Worm (Caenorhabditis elegans) whole organism, young adult: ENCODE results near the gene mes-6.
A peak's percentile ranks its signal among the peaks of the same experiment; 100 is the strongest.

ENCODE experiments used
- B0035.1 ChIP-seq: sonication (generic microtip); optimal IDR thresholded peaks from 2 replicates; lab custom pipeline; 2016; ENCODE audit warnings: missing genetic modification characterization, mild to moderate bottlenecking, missing compliant biosample characterization, missing genotype, missing genetic modification reagents
- F22D6.2 ChIP-seq: sonication (generic microtip); optimal IDR thresholded peaks from 2 replicates; lab custom pipeline; 2016; ENCODE audit warnings: mild to moderate bottlenecking, missing genetic modification characterization, missing compliant biosample characterization
- F23B12.7 ChIP-seq: sonication (generic microtip); optimal IDR thresholded peaks from 2 replicates; lab custom pipeline; 2017; ENCODE audit warnings: missing genetic modification characterization, mild to moderate bottlenecking, missing compliant biosample characterization, antibody characterized with exemption, moderate library complexity; ENCODE audit not compliant: insufficient read depth
- F33H1.4 ChIP-seq: fragments of 200-800 bp; sonication (Bioruptor generic); IDR thresholded peaks from 2 replicates; pipeline ENCODE4 v1.3.6; 2022; ENCODE audit warnings: missing genetic modification reagents, missing genetic modification characterization, missing compliant biosample characterization
- F39B2.1 ChIP-seq: fragments of 200-800 bp; sonication (Bioruptor generic); IDR thresholded peaks from 2 replicates; pipeline ENCODE4 v1.3.6; 2022; ENCODE audit warnings: missing genetic modification reagents, missing genetic modification characterization, missing compliant biosample characterization
- F57C9.4 ChIP-seq: sonication (generic microtip); optimal IDR thresholded peaks from 2 replicates; lab custom pipeline; 2017; ENCODE audit warnings: mild to moderate bottlenecking, missing genetic modification characterization, missing compliant biosample characterization
- Y53F4B.3 ChIP-seq: fragments of 200-800 bp; sonication (Bioruptor generic); IDR thresholded peaks from 2 replicates; pipeline ENCODE4 v1.3.6; 2022; ENCODE audit warnings: missing genetic modification reagents, missing genetic modification characterization, missing compliant biosample characterization
- Y56A3A.18 ChIP-seq: fragments of 200-800 bp; sonication (Bioruptor generic); IDR thresholded peaks from 2 replicates; pipeline ENCODE4 v1.3.6; 2022; ENCODE audit warnings: missing genetic modification reagents, missing genetic modification characterization, missing compliant biosample characterization
- Y79H2A.3 ChIP-seq: fragments of 200-800 bp; sonication (Bioruptor generic); conservative IDR thresholded peaks from 2 replicates; pipeline ENCODE4 v1.3.6; 2022; ENCODE audit warnings: missing genetic modification reagents, missing genetic modification characterization, missing compliant biosample characterization
- ZK185.1 ChIP-seq: sonication (generic microtip); optimal IDR thresholded peaks from 2 replicates; lab custom pipeline; 2016; ENCODE audit warnings: mild to moderate bottlenecking, missing genetic modification characterization, missing compliant biosample characterization; ENCODE audit not compliant: poor library complexity, severe bottlenecking
- akir-1 ChIP-seq: fragments of 200-800 bp; sonication (Bioruptor generic); optimal IDR thresholded peaks from 2 replicates; lab custom pipeline; 2018; ENCODE audit warnings: mild to moderate bottlenecking, missing genetic modification characterization, moderate library complexity, missing compliant biosample characterization
- aptf-2 ChIP-seq: fragments of 200-800 bp; sonication (Bioruptor generic); conservative IDR thresholded peaks from 2 replicates; pipeline ENCODE4 v1.3.6; 2022; ENCODE audit warnings: missing genetic modification reagents, missing genetic modification characterization, missing compliant biosample characterization
- aptf-3 ChIP-seq: fragments of 200-800 bp; sonication (Bioruptor generic); IDR thresholded peaks from 2 replicates; pipeline ENCODE4 v1.3.6; 2022; ENCODE audit warnings: missing genetic modification characterization, missing compliant biosample characterization
- athp-1 ChIP-seq: sonication (generic microtip); optimal IDR thresholded peaks from 2 replicates; lab custom pipeline; 2017; ENCODE audit warnings: mild to moderate bottlenecking, missing genetic modification characterization, missing compliant biosample characterization
- attf-3 ChIP-seq: fragments of 200-800 bp; sonication (Bioruptor generic); conservative IDR thresholded peaks from 2 replicates; pipeline ENCODE4 v1.3.6; 2022; ENCODE audit warnings: missing genetic modification reagents, missing genetic modification characterization, missing compliant biosample characterization
- bed-2 ChIP-seq: fragments of 200-800 bp; sonication (Bioruptor generic); IDR thresholded peaks from 2 replicates; pipeline ENCODE4 v1.3.6; 2022; ENCODE audit warnings: missing genetic modification reagents, missing genetic modification characterization, missing compliant biosample characterization
- ccch-3 ChIP-seq: fragments of 200-800 bp; sonication (Bioruptor generic); optimal IDR thresholded peaks from 2 replicates; lab custom pipeline; 2018; ENCODE audit warnings: mild to moderate bottlenecking, missing genetic modification characterization, missing compliant biosample characterization
- cebp-2 ChIP-seq: fragments of 200-800 bp; sonication (Bioruptor generic); IDR thresholded peaks from 2 replicates; pipeline ENCODE4 v1.3.6; 2022; ENCODE audit warnings: missing genetic modification characterization, missing compliant biosample characterization
- ceh-58 ChIP-seq: fragments of 200-800 bp; sonication (Bioruptor generic); IDR thresholded peaks from 2 replicates; pipeline ENCODE4 v1.3.6; 2022; ENCODE audit warnings: missing genetic modification characterization, missing compliant biosample characterization
- chd-7 ChIP-seq: sonication (generic microtip); optimal IDR thresholded peaks from 2 replicates; lab custom pipeline; 2016; ENCODE audit warnings: mild to moderate bottlenecking, missing genetic modification characterization, moderate library complexity, missing compliant biosample characterization
- dpff-1 ChIP-seq: sonication (generic microtip); optimal IDR thresholded peaks from 2 replicates; lab custom pipeline; 2017; ENCODE audit warnings: mild to moderate bottlenecking, missing genetic modification characterization, missing compliant biosample characterization
- dpl-1 ChIP-seq: fragments of 150-350 bp; optimal IDR thresholded peaks from 2 replicates; lab custom pipeline; 2014; ENCODE audit warnings: missing biosample characterization, missing genetic modification reagents, missing genetic modification characterization
- egl-18 ChIP-seq: fragments of 200-800 bp; sonication (Bioruptor generic); IDR thresholded peaks from 2 replicates; pipeline ENCODE4 v1.3.6; 2022; ENCODE audit warnings: missing genetic modification reagents, missing genetic modification characterization, missing compliant biosample characterization
- egl-44 ChIP-seq: fragments of 200-800 bp; sonication (Bioruptor generic); IDR thresholded peaks from 2 replicates; pipeline ENCODE4 v1.3.6; 2022; ENCODE audit warnings: missing genetic modification reagents, missing genetic modification characterization, missing compliant biosample characterization
- gei-17 ChIP-seq: fragments of 200-800 bp; sonication (Bioruptor generic); optimal IDR thresholded peaks from 2 replicates; lab custom pipeline; 2018; ENCODE audit warnings: mild to moderate bottlenecking, missing genetic modification characterization, missing compliant biosample characterization
- hmg-20 ChIP-seq: fragments of 200-800 bp; sonication (Bioruptor generic); IDR thresholded peaks from 2 replicates; pipeline ENCODE4 v1.3.6; 2022; ENCODE audit warnings: missing genetic modification reagents, missing genetic modification characterization, missing compliant biosample characterization
- hsf-1 ChIP-seq: fragments of 200-800 bp; sonication (Bioruptor generic); IDR thresholded peaks from 2 replicates; pipeline ENCODE4 v1.3.6; 2022; ENCODE audit warnings: missing genetic modification reagents, missing genetic modification characterization, missing compliant biosample characterization
- lin-35 ChIP-seq, 3 experiments: fragments of 150-350 bp in 2 of 3; sonication (generic microtip) in 1 of 3; optimal IDR thresholded peaks; 2 replicates each; lab custom pipeline; 2014 to 2018; ENCODE audit warnings: missing biosample characterization in 3 of 3, missing genetic modification characterization in 3 of 3, missing genetic modification reagents in 3 of 3
- madf-3 ChIP-seq: fragments of 200-800 bp; sonication (Bioruptor generic); IDR thresholded peaks from 2 replicates; pipeline ENCODE4 v1.3.6; 2022; ENCODE audit warnings: missing genetic modification reagents, missing genetic modification characterization, missing compliant biosample characterization
- madf-8 ChIP-seq: fragments of 200-800 bp; sonication (Bioruptor generic); conservative IDR thresholded peaks from 2 replicates; pipeline ENCODE4 v1.3.6; 2022; ENCODE audit warnings: missing genetic modification reagents, missing genetic modification characterization, missing compliant biosample characterization
- mel-28 ChIP-seq: sonication (generic microtip); optimal IDR thresholded peaks from 2 replicates; lab custom pipeline; 2016; ENCODE audit warnings: borderline replicate concordance, mild to moderate bottlenecking, missing genetic modification characterization, missing compliant biosample characterization
- nfya-1 ChIP-seq: sonication (generic microtip); optimal IDR thresholded peaks from 2 replicates; lab custom pipeline; 2017; ENCODE audit warnings: antibody characterized with exemption, missing compliant biosample characterization, missing genetic modification characterization, borderline replicate concordance; ENCODE audit not compliant: insufficient read depth
- nfyb-1 ChIP-seq: fragments of 200-800 bp; sonication (Bioruptor generic); IDR thresholded peaks from 2 replicates; pipeline ENCODE4 v1.3.6; 2022; ENCODE audit warnings: missing genetic modification reagents, missing genetic modification characterization, missing compliant biosample characterization
- nhr-120 ChIP-seq: fragments of 200-800 bp; sonication (Bioruptor generic); IDR thresholded peaks from 2 replicates; pipeline ENCODE4 v1.3.6; 2022; ENCODE audit warnings: missing genetic modification characterization, missing compliant biosample characterization
- nhr-80 ChIP-seq: sonication (generic microtip); optimal IDR thresholded peaks from 2 replicates; lab custom pipeline; 2016; ENCODE audit warnings: missing genetic modification characterization, missing compliant biosample characterization
- pbrm-1 ChIP-seq: fragments of 200-800 bp; sonication (Bioruptor generic); IDR thresholded peaks from 2 replicates; pipeline ENCODE4 v1.3.6; 2022; ENCODE audit warnings: missing genetic modification reagents, missing genetic modification characterization, missing compliant biosample characterization
- rpc-1 ChIP-seq, 2 experiments: fragments of 150-350 bp in 1 of 2; sonication (generic microtip) in 1 of 2; optimal IDR thresholded peaks; 2 replicates each; lab custom pipeline; 2014 to 2018; ENCODE audit warnings: missing biosample characterization in 1 of 2, missing genetic modification characterization in 1 of 2, missing genetic modification reagents in 1 of 2, missing genotype in 1 of 2
- sea-2 ChIP-seq: fragments of 200-800 bp; sonication (Bioruptor generic); IDR thresholded peaks from 2 replicates; pipeline ENCODE4 v1.3.6; 2022; ENCODE audit warnings: missing genetic modification characterization, missing compliant biosample characterization
- snpc-3.4 ChIP-seq: sonication (generic microtip); optimal IDR thresholded peaks from 2 replicates; lab custom pipeline; 2017; ENCODE audit warnings: missing genetic modification characterization, mild to moderate bottlenecking, missing compliant biosample characterization, antibody characterized with exemption, moderate library complexity, missing genotype, missing genetic modification reagents
- unc-130 ChIP-seq: sonication (generic microtip); optimal IDR thresholded peaks from 2 replicates; lab custom pipeline; 2016; ENCODE audit warnings: missing genetic modification reagents, missing genetic modification characterization, missing compliant biosample characterization
- unc-62 ChIP-seq: fragments of 150-350 bp; optimal IDR thresholded peaks from 2 replicates; lab custom pipeline; 2014; ENCODE audit warnings: missing biosample characterization, missing genetic modification reagents, missing genetic modification characterization
- xnd-1 ChIP-seq: sonication (generic microtip); optimal IDR thresholded peaks from 2 replicates; lab custom pipeline; 2016; ENCODE audit warnings: missing genotype, missing genetic modification reagents, missing genetic modification characterization, missing compliant biosample characterization
- ztf-18 ChIP-seq: sonication (generic microtip); optimal IDR thresholded peaks from 2 replicates; lab custom pipeline; 2016; ENCODE audit warnings: missing genotype, mild to moderate bottlenecking, missing genetic modification characterization, missing compliant biosample characterization
- ztf-22 ChIP-seq: fragments of 200-800 bp; sonication (Bioruptor generic); optimal IDR thresholded peaks from 2 replicates; lab custom pipeline; 2018; ENCODE audit warnings: mild to moderate bottlenecking, missing genetic modification characterization, moderate library complexity, missing compliant biosample characterization
- ztf-25 ChIP-seq: fragments of 200-800 bp; sonication (Bioruptor generic); IDR thresholded peaks from 2 replicates; pipeline ENCODE4 v1.3.6; 2022; ENCODE audit warnings: missing genetic modification reagents, missing genetic modification characterization, missing compliant biosample characterization
- ztf-3 ChIP-seq: fragments of 200-800 bp; sonication (Bioruptor generic); optimal IDR thresholded peaks from 2 replicates; lab custom pipeline; 2018; ENCODE audit warnings: mild to moderate bottlenecking, missing genetic modification characterization, missing compliant biosample characterization

The mes-6 gene

DNA sequence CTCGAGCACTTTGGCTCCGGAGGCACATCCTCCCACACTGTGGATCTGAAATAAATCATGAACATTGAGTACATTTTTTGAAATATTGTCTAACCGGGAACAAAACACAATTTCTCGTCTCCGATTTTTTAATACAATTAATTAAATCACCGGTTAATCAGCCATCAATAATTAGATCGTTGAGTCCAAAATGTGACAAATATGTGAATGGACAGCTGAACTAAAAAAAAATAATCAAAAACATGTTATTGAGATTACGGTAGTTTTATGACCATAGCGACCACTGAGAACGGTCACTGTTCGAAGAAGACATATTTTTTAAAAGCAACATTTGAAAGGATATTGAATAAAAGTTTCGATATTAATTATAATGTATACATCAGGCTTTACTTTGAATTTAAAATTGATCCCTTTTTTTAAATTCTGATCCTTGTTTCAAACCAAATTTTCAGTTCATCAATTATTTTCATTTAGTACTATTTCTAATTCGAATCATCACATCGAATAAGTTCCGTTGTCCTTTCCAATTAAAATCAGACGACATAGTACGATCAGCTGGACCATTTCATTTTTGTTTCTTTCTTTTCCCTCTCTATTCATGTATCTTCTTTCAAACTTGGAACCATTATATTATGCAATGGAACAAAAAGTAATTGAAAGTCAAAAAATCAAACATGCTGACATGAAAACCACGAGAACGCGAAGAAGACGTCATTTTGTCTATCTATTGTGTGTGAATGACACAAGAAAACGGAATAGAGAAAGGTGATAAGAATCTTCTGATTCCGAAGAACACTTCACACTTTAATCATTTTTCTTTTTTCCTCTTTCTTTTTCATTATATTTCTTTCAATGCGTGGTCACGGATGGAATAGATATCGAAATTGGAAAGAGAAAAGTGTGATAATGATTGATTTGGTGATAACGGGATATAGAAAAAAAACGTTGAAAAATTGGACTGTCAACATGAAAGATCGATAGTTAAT, 19.3 kb downstream of the mes-6 start (continued):
- TF ChIP-seq ZK185.1 (tag; lab: Kevin White, UChicago) (no peak), snpc-3.4 (no peak), ztf-22 (GFP tag; lab: Kevin White, UChicago) (peak; percentile 93), athp-1 (tag; lab: Kevin White, UChicago) (no peak), sea-2 (GFP tag; lab: Robert Waterston, UW) (no peak), unc-130 (no peak), ztf-18 (tag; lab: Kevin White, UChicago) (no peak), F23B12.7 (tag; lab: Kevin White, UChicago) (no peak), nfya-1 (no peak), aptf-2 (GFP tag; lab: Robert Waterston, UW) (no peak), nfyb-1 (GFP tag; lab: Robert Waterston, UW) (0 out of 2 replicates have a peak, but pooled peaks have one; percentile 36), madf-8 (GFP tag; lab: Robert Waterston, UW) (no peak), pbrm-1 (GFP tag; lab: Robert Waterston, UW) (no peak), attf-3 (GFP tag; lab: Robert Waterston, UW) (no peak), lin-35 (GFP tag; optimal IDR thresholded peaks at IDR 0.05; lab: Kevin White, UChicago) (peak in 1 of 3 experiments; percentile 17), ztf-3 (no peak), Y79H2A.3 (GFP tag; lab: Robert Waterston, UW) (no peak), chd-7 (tag; lab: Kevin White, UChicago) (peak; percentile 70), dpff-1 (tag; lab: Kevin White, UChicago) (no peak), akir-1 (no peak), nhr-120 (GFP tag; lab: Robert Waterston, UW) (no peak), ccch-3 (GFP tag; lab: Kevin White, UChicago) (no peak), ztf-25 (GFP tag; lab: Robert Waterston, UW) (no peak), hsf-1 (GFP tag; lab: Robert Waterston, UW) (no peak), bed-2 (GFP tag; lab: Robert Waterston, UW) (no peak), dpl-1 (no peak), madf-3 (GFP tag; lab: Robert Waterston, UW) (no peak), gei-17 (GFP tag; lab: Kevin White, UChicago) (no peak), mel-28 (no peak), F39B2.1 (GFP tag; lab: Robert Waterston, UW) (no peak), egl-18 (GFP tag; lab: Robert Waterston, UW) (no peak), nhr-80 (tag; lab: Kevin White, UChicago) (peak; percentile 94), cebp-2 (GFP tag; lab: Robert Waterston, UW) (no peak), F33H1.4 (GFP tag; lab: Robert Waterston, UW) (no peak), ceh-58 (GFP tag; lab: Robert Waterston, UW) (no peak), rpc-1 (optimal IDR thresholded peaks at IDR 0.05; lab: Kevin White, UChicago) (no peak), rpc-1 (tag; optimal IDR thresholded peaks at IDR 0.05; lab: Kevin White, UChicago) (no peak), F22D6.2 (tag; lab: Kevin White, UChicago) (peak; percentile 79), B0035.1 (tag; lab: Kevin White, UChicago) (no peak), hmg-20 (GFP tag; lab: Robert Waterston, UW) (no peak), unc-62 (GFP tag; lab: Kevin White, UChicago) (peak; percentile 93), egl-44 (peak; percentile 73; the same call in 1 of the 2 replicates), F57C9.4 (tag; lab: Kevin White, UChicago) (no peak), Y56A3A.18 (no peak), xnd-1 (tag; lab: Kevin White, UChicago) (no peak), Y53F4B.3 (no peak), aptf-3 (GFP tag; lab: Robert Waterston, UW) (no peak)
